Worm (Caenorhabditis elegans) whole organism, L2 larva: Measurements from ENCODE around the gene Y54G11A.19.

Source experiments
- F13H6.1 ChIP-seq: sonication (generic microtip); optimal IDR thresholded peaks from 2 replicates; lab custom pipeline; 2016; ENCODE audit warnings: missing genetic modification characterization, missing compliant biosample characterization
- R02D3.7 ChIP-seq: fragments of 150-350 bp; optimal IDR thresholded peaks from 2 replicates; lab custom pipeline; 2014; ENCODE audit warnings: missing biosample characterization, missing genetic modification characterization
- ZK546.5 ChIP-seq: sonication (generic microtip); optimal IDR thresholded peaks from 2 replicates; lab custom pipeline; 2017; ENCODE audit warnings: missing biosample characterization, missing genetic modification characterization
- alr-1 ChIP-seq: fragments of 150-350 bp; optimal IDR thresholded peaks from 2 replicates; lab custom pipeline; 2014; ENCODE audit warnings: missing biosample characterization, missing genetic modification characterization
- aly-2 ChIP-seq: fragments of 150-350 bp; optimal IDR thresholded peaks from 2 replicates; lab custom pipeline; 2014; ENCODE audit warnings: missing biosample characterization, missing genetic modification characterization
- blmp-1 ChIP-seq: sonication (generic microtip); optimal IDR thresholded peaks from 2 replicates; lab custom pipeline; 2017; ENCODE audit warnings: missing genetic modification characterization, mild to moderate bottlenecking, missing compliant biosample characterization, antibody characterized with exemption, moderate library complexity; ENCODE audit not compliant: insufficient read depth
- ceh-16 ChIP-seq: fragments of 150-350 bp; optimal IDR thresholded peaks from 2 replicates; lab custom pipeline; 2014; ENCODE audit warnings: missing biosample characterization, missing genetic modification characterization
- ceh-82 ChIP-seq: fragments of 150-350 bp; optimal IDR thresholded peaks from 2 replicates; lab custom pipeline; 2014; ENCODE audit warnings: missing biosample characterization, missing genetic modification characterization
- crh-2 ChIP-seq: sonication (generic microtip); optimal IDR thresholded peaks from 2 replicates; lab custom pipeline; 2017; ENCODE audit warnings: missing biosample characterization, missing genetic modification characterization
- dmd-4 ChIP-seq: sonication (generic microtip); optimal IDR thresholded peaks from 2 replicates; lab custom pipeline; 2017; ENCODE audit warnings: missing biosample characterization, missing genetic modification characterization
- egl-27 ChIP-seq: sonication (generic microtip); optimal IDR thresholded peaks from 3 replicates; lab custom pipeline; 2017; ENCODE audit warnings: missing biosample characterization, missing genetic modification reagents, missing genetic modification characterization
- elt-1 ChIP-seq: fragments of 150-350 bp; optimal IDR thresholded peaks from 2 replicates; lab custom pipeline; 2014; ENCODE audit warnings: missing biosample characterization, missing genetic modification characterization
- elt-3 ChIP-seq: sonication (generic microtip); optimal IDR thresholded peaks from 2 replicates; lab custom pipeline; 2017; ENCODE audit warnings: missing biosample characterization, missing genetic modification characterization
- fos-1 ChIP-seq: fragments of 150-350 bp; optimal IDR thresholded peaks from 2 replicates; lab custom pipeline; 2014; ENCODE audit warnings: missing biosample characterization, missing genetic modification characterization
- gmeb-1 ChIP-seq: fragments of 150-350 bp; optimal IDR thresholded peaks from 2 replicates; lab custom pipeline; 2014; ENCODE audit warnings: missing biosample characterization, missing genetic modification characterization
- lin-13 ChIP-seq: fragments of 150-350 bp; optimal IDR thresholded peaks from 2 replicates; lab custom pipeline; 2014; ENCODE audit warnings: missing biosample characterization, missing genetic modification reagents, missing genetic modification characterization
- lin-39 ChIP-seq: fragments of 150-350 bp; optimal IDR thresholded peaks from 2 replicates; lab custom pipeline; 2014; ENCODE audit warnings: missing biosample characterization, missing genetic modification reagents, missing genetic modification characterization
- lsy-2 ChIP-seq, 2 experiments: fragments of 150-350 bp in 1 of 2; sonication (generic microtip) in 1 of 2; optimal IDR thresholded peaks; 2 replicates each; lab custom pipeline; 2014 to 2017; ENCODE audit warnings: missing biosample characterization in 2 of 2, missing genetic modification characterization in 2 of 2
- mab-5 ChIP-seq: fragments of 150-350 bp; optimal IDR thresholded peaks from 2 replicates; lab custom pipeline; 2014; ENCODE audit warnings: missing biosample characterization, missing genetic modification characterization
- mbf-1 ChIP-seq: sonication (generic microtip); optimal IDR thresholded peaks from 2 replicates; lab custom pipeline; 2017; ENCODE audit warnings: missing biosample characterization, missing genetic modification characterization
- mdl-1 ChIP-seq, 2 experiments: fragments of 150-350 bp in 1 of 2; sonication (generic microtip) in 1 of 2; optimal IDR thresholded peaks; 2 replicates each; lab custom pipeline; 2017; ENCODE audit warnings: missing biosample characterization in 2 of 2, missing genetic modification characterization in 2 of 2
- nhr-10 ChIP-seq: sonication (generic microtip); optimal IDR thresholded peaks from 2 replicates; lab custom pipeline; 2017; ENCODE audit warnings: missing biosample characterization, missing genetic modification characterization
- nhr-11 ChIP-seq: fragments of 150-350 bp; optimal IDR thresholded peaks from 2 replicates; lab custom pipeline; 2014; ENCODE audit warnings: missing biosample characterization, missing genetic modification characterization
- nhr-12 ChIP-seq: fragments of 150-350 bp; optimal IDR thresholded peaks from 2 replicates; lab custom pipeline; 2014; ENCODE audit warnings: missing biosample characterization, missing genetic modification characterization
- nhr-129 ChIP-seq: fragments of 150-350 bp; optimal IDR thresholded peaks from 2 replicates; lab custom pipeline; 2014; ENCODE audit warnings: missing biosample characterization, missing genetic modification characterization
- nhr-21 ChIP-seq: fragments of 150-350 bp; optimal IDR thresholded peaks from 2 replicates; lab custom pipeline; 2014; ENCODE audit warnings: missing biosample characterization, missing genetic modification characterization
- nhr-23 ChIP-seq: fragments of 150-350 bp; optimal IDR thresholded peaks from 2 replicates; lab custom pipeline; 2014; ENCODE audit warnings: missing biosample characterization, missing genetic modification reagents, missing genetic modification characterization
- nhr-237 ChIP-seq: fragments of 150-350 bp; optimal IDR thresholded peaks from 2 replicates; lab custom pipeline; 2014; ENCODE audit warnings: missing biosample characterization, missing genetic modification characterization
- nhr-25 ChIP-seq: fragments of 150-350 bp; sonication (generic microtip); optimal IDR thresholded peaks from 3 replicates; lab custom pipeline; 2014; ENCODE audit warnings: missing biosample characterization, missing genetic modification characterization
- nhr-77 ChIP-seq: fragments of 150-350 bp; optimal IDR thresholded peaks from 2 replicates; lab custom pipeline; 2014; ENCODE audit warnings: missing biosample characterization, missing genetic modification characterization
- peb-1 ChIP-seq: fragments of 150-350 bp; optimal IDR thresholded peaks from 2 replicates; lab custom pipeline; 2014; ENCODE audit warnings: missing biosample characterization, missing genetic modification characterization
- sem-4 ChIP-seq: fragments of 150-350 bp; optimal IDR thresholded peaks from 2 replicates; lab custom pipeline; 2014; ENCODE audit warnings: missing biosample characterization, missing genetic modification reagents, missing genetic modification characterization
- skn-1 ChIP-seq: sonication (generic microtip); optimal IDR thresholded peaks from 2 replicates; lab custom pipeline; 2017; ENCODE audit warnings: missing biosample characterization, missing genetic modification characterization
- sma-3 ChIP-seq: sonication (generic microtip); optimal IDR thresholded peaks from 2 replicates; lab custom pipeline; 2016; ENCODE audit warnings: missing genetic modification reagents, missing genetic modification characterization, missing compliant biosample characterization
- sma-9 ChIP-seq, 2 experiments: fragments of 150-350 bp in 1 of 2; sonication (generic microtip) in 1 of 2; optimal IDR thresholded peaks; 2 replicates each; lab custom pipeline; 2014 to 2016; ENCODE audit warnings: missing genetic modification characterization in 2 of 2, mild to moderate bottlenecking in 1 of 2, missing biosample characterization in 1 of 2, missing compliant biosample characterization in 1 of 2, missing genetic modification reagents in 1 of 2, moderate library complexity in 1 of 2
- unc-39 ChIP-seq: fragments of 150-350 bp; optimal IDR thresholded peaks from 2 replicates; lab custom pipeline; 2014; ENCODE audit warnings: missing biosample characterization, missing genetic modification characterization
- unc-62 ChIP-seq: fragments of 150-350 bp; optimal IDR thresholded peaks from 2 replicates; lab custom pipeline; 2014; ENCODE audit warnings: missing biosample characterization, missing genetic modification reagents, missing genetic modification characterization
- zag-1 ChIP-seq: fragments of 150-350 bp; optimal IDR thresholded peaks from 2 replicates; lab custom pipeline; 2014; ENCODE audit warnings: missing biosample characterization, missing genetic modification characterization
- ztf-4 ChIP-seq: fragments of 150-350 bp; optimal IDR thresholded peaks from 2 replicates; lab custom pipeline; 2014; ENCODE audit warnings: missing biosample characterization, missing genetic modification characterization

The Y54G11A.19 gene

ce11 chrII:14239924-14240323 is 16.8 kb downstream of the Y54G11A.19 start:
- TF ChIP-seq R02D3.7 = no peak
- TF ChIP-seq elt-3 (tag; lab: Kevin White, UChicago) = no peak
- TF ChIP-seq mab-5 (tag; lab: Kevin White, UChicago) = no peak
- no peak for TF ChIP-seq ztf-4
- TF ChIP-seq ZK546.5 (tag; lab: Kevin White, UChicago) = no peak
- TF ChIP-seq mbf-1 (tag; lab: Kevin White, UChicago) = no peak
- no peak for TF ChIP-seq lin-13 (GFP tag; lab: Kevin White, UChicago)
- no peak for TF ChIP-seq aly-2
- no peak for TF ChIP-seq peb-1 (tag; lab: Kevin White, UChicago)
- no peak for TF ChIP-seq sem-4 (tag; lab: Kevin White, UChicago)
- TF ChIP-seq fos-1 (tag; lab: Kevin White, UChicago) = no peak
- TF ChIP-seq nhr-21 (tag; lab: Kevin White, UChicago) = no peak
- no peak for TF ChIP-seq crh-2 (tag; lab: Kevin White, UChicago)
- TF ChIP-seq nhr-25 (tag; lab: Kevin White, UChicago) = no peak
- TF ChIP-seq, all 48 proteins: peak for 0

- TF ChIP-seq ceh-82 (tag; lab: Kevin White, UChicago) = no peak
- TF ChIP-seq elt-1 (tag; lab: Kevin White, UChicago) = no peak
- no peak for TF ChIP-seq nhr-23
- TF ChIP-seq nhr-237 (tag; lab: Kevin White, UChicago) = no peak
- no peak for TF ChIP-seq nhr-10 (tag; lab: Kevin White, UChicago)
- no peak for TF ChIP-seq ceh-16 (tag; lab: Kevin White, UChicago)
- TF ChIP-seq nhr-21 (tag; lab: Kevin White, UChicago) = no peak
- TF ChIP-seq unc-62 (GFP tag; lab: Kevin White, UChicago) = no peak
- TF ChIP-seq sma-9 (GFP tag; optimal IDR thresholded peaks at IDR 0.05; lab: Kevin White, UChicago) = no peak
- TF ChIP-seq sma-9 (tag; optimal IDR thresholded peaks at IDR 0.05; lab: Kevin White, UChicago) = no peak
- no peak for TF ChIP-seq blmp-1 (tag; lab: Kevin White, UChicago)
- TF ChIP-seq mab-5 (tag; lab: Kevin White, UChicago) = no peak
- no peak for TF ChIP-seq sma-3 (GFP tag; lab: Kevin White, UChicago)
- no peak for TF ChIP-seq ztf-4
- no peak for TF ChIP-seq zag-1 (tag; lab: Kevin White, UChicago)
- no peak for TF ChIP-seq nhr-77 (tag; lab: Kevin White, UChicago)
- no peak for TF ChIP-seq F13H6.1 (tag; lab: Kevin White, UChicago)
- no peak for TF ChIP-seq dmd-4 (tag; lab: Kevin White, UChicago)
- no peak for TF ChIP-seq alr-1 (tag; lab: Kevin White, UChicago)
- no peak for TF ChIP-seq nhr-12 (tag; lab: Kevin White, UChicago)
- TF ChIP-seq elt-3 (tag; lab: Kevin White, UChicago) = no peak
Observed at ce11 chrII:14237245-14237806, 19.4 kb downstream of the Y54G11A.19 start.

ce11 chrII:14236569-14236968 is 20.1 kb downstream of the Y54G11A.19 start:
- TF ChIP-seq alr-1 (tag; lab: Kevin White, UChicago) (no peak), skn-1 (tag; lab: Kevin White, UChicago) (no peak), nhr-77 (tag; lab: Kevin White, UChicago) (no peak), R02D3.7 (no peak), nhr-129 (tag; lab: Kevin White, UChicago) (no peak), mbf-1 (tag; lab: Kevin White, UChicago) (no peak), unc-62 (GFP tag; lab: Kevin White, UChicago) (no peak), ZK546.5 (tag; lab: Kevin White, UChicago) (no peak), unc-39 (tag; lab: Kevin White, UChicago) (no peak), elt-1 (tag; lab: Kevin White, UChicago) (no peak), gmeb-1 (no peak), egl-27 (tag; lab: Kevin White, UChicago) (no peak), dmd-4 (tag; lab: Kevin White, UChicago) (no peak), nhr-237 (tag; lab: Kevin White, UChicago) (no peak), mab-5 (tag; lab: Kevin White, UChicago) (no peak), nhr-11 (no peak), lin-39 (tag; lab: Kevin White, UChicago) (no peak), lsy-2 (tag; optimal IDR thresholded peaks at IDR 0.05; lab: Kevin White, UChicago) (no peak), mdl-1 (tag; optimal IDR thresholded peaks at IDR 0.05; lab: Kevin White, UChicago) (no peak), nhr-25 (tag; lab: Kevin White, UChicago) (no peak)
